Worm (Caenorhabditis elegans) whole organism, L1 larva: Measurements from ENCODE around the gene F22H10.11.

ENCODE experiments used
- aly-2 ChIP-seq: fragments of 150-350 bp; optimal IDR thresholded peaks from 2 replicates; lab custom pipeline; 2014; ENCODE audit warnings: missing biosample characterization, missing genetic modification characterization
- ama-1 ChIP-seq: fragments of 150-350 bp; optimal IDR thresholded peaks from 2 replicates; lab custom pipeline; 2014
- efl-1 ChIP-seq, 4 experiments: fragments of 150-350 bp; optimal IDR thresholded peaks in 3 of 4; peaks in 1 of 4; 1 replicate in 1 of 4; 2 replicates in 3 of 4; lab custom pipeline; 2014; ENCODE audit warnings: missing biosample characterization in 2 of 4, missing genetic modification characterization in 2 of 4, missing genetic modification reagents in 2 of 4
- elt-3 ChIP-seq, 6 experiments: fragments of 150-350 bp in 1 of 6; sonication (generic microtip); optimal IDR thresholded peaks; 2 replicates each; lab custom pipeline; 2017 to 2018; ENCODE audit warnings: missing biosample characterization in 6 of 6, missing genetic modification characterization in 6 of 6, inconsistent platforms in 1 of 6
- irx-1 ChIP-seq: sonication (generic microtip); optimal IDR thresholded peaks from 2 replicates; lab custom pipeline; 2016; ENCODE audit warnings: missing genetic modification characterization, missing compliant biosample characterization
- lin-15B ChIP-seq: fragments of 150-350 bp; sonication (generic microtip); optimal IDR thresholded peaks from 3 replicates; lab custom pipeline; 2014; ENCODE audit warnings: missing biosample characterization, missing genetic modification characterization
- lir-3 ChIP-seq: sonication (generic microtip); optimal IDR thresholded peaks from 2 replicates; lab custom pipeline; 2016; ENCODE audit warnings: mild to moderate bottlenecking, missing genetic modification characterization, moderate library complexity, missing compliant biosample characterization; ENCODE audit not compliant: poor library complexity
- lsy-2 ChIP-seq, 2 experiments: fragments of 150-350 bp; optimal IDR thresholded peaks; 2 replicates each; lab custom pipeline; 2014; ENCODE audit warnings: missing biosample characterization in 2 of 2, missing genetic modification characterization in 2 of 2
- mep-1 ChIP-seq: fragments of 150-350 bp; optimal IDR thresholded peaks from 2 replicates; lab custom pipeline; 2014; ENCODE audit warnings: missing biosample characterization, missing genetic modification characterization
- nhr-237 ChIP-seq: fragments of 150-350 bp; optimal IDR thresholded peaks from 2 replicates; lab custom pipeline; 2014; ENCODE audit warnings: missing biosample characterization, missing genetic modification characterization
- unc-130 ChIP-seq: fragments of 150-350 bp; optimal IDR thresholded peaks from 2 replicates; lab custom pipeline; 2017; ENCODE audit warnings: missing biosample characterization, missing genetic modification characterization, inconsistent platforms
- ztf-11 ChIP-seq, 2 experiments: sonication (generic microtip); optimal IDR thresholded peaks; 2 replicates each; lab custom pipeline; 2016 to 2017; ENCODE audit warnings: missing genetic modification characterization in 2 of 2, missing biosample characterization in 1 of 2, missing compliant biosample characterization in 1 of 2

ce11 chrX:16733411-16733810, 45.6 kb upstream of the F22H10.11 start:
- TF ChIP-seq nhr-237 (tag; lab: Kevin White, UChicago) = no peak
- TF ChIP-seq aly-2 = no peak
- TF ChIP-seq elt-3 (tag; optimal IDR thresholded peaks at IDR 0.05; lab: Kevin White, UChicago) = no peak
- TF ChIP-seq efl-1 (optimal IDR thresholded peaks at IDR 0.05; lab: Kevin White, UChicago) = no peak
- TF ChIP-seq efl-1 (GFP tag; optimal IDR thresholded peaks at IDR 0.05 in 1 of 2; lab: Kevin White, UChicago) = no peak
- TF ChIP-seq ztf-11 (tag; optimal IDR thresholded peaks at IDR 0.05; lab: Kevin White, UChicago) = no peak
- no peak for TF ChIP-seq ama-1 (lab: Kevin White, UChicago)
- TF ChIP-seq lir-3 (tag; lab: Kevin White, UChicago) = no peak
- no peak for TF ChIP-seq lsy-2 (tag; optimal IDR thresholded peaks at IDR 0.05; lab: Kevin White, UChicago)
- no peak for TF ChIP-seq irx-1 (tag; lab: Kevin White, UChicago)
- TF ChIP-seq mep-1 = no peak
- no peak for TF ChIP-seq unc-130 (tag; lab: Kevin White, UChicago)
- TF ChIP-seq lin-15B (tag; lab: Kevin White, UChicago) = no peak
